Fruit fly (Drosophila melanogaster): ENCODE data around the gene Coq8.

Gene Coq8

dm6 chrX:12929817-12930216, 28.9 kb upstream of the Coq8 start (continued):
- TF ChIP-seq pum (GFP tag; optimal IDR thresholded peaks at IDR 0.05) (no peak), CG12219 (GFP tag; optimal IDR thresholded peaks at IDR 0.05) (no peak), pho (GFP tag; optimal IDR thresholded peaks at IDR 0.05) (no peak), CG1233 (GFP tag; optimal IDR thresholded peaks at IDR 0.05) (no peak), CG31224 (GFP tag; IDR thresholded peaks at IDR 0.05) (no peak), tll (GFP tag; optimal IDR thresholded peaks at IDR 0.05) (no peak), Antp (GFP tag; optimal IDR thresholded peaks at IDR 0.05) (no peak), chif (GFP tag; optimal IDR thresholded peaks at IDR 0.05) (no peak), trem (tag; optimal IDR thresholded peaks at IDR 0.05) (no peak), CG32532 (GFP tag; IDR thresholded peaks at IDR 0.05) (0 out of 2 replicates have a peak, but pooled peaks have one; percentile 8)

dm6 chrX:12927612-12928011, 26.7 kb upstream of the Coq8 start:
- TF ChIP-seq pros (GFP tag; optimal IDR thresholded peaks at IDR 0.05): peak; percentile 82
- no peak for TF ChIP-seq trem (tag; optimal IDR thresholded peaks at IDR 0.05)
- TF ChIP-seq nerfin-1 (tag; optimal IDR thresholded peaks at IDR 0.05): peak; percentile 54
- TF ChIP-seq sob (GFP tag; IDR thresholded peaks at IDR 0.05): no peak
- TF ChIP-seq so (GFP tag; IDR thresholded peaks at IDR 0.05): no peak
- peak; percentile 75 for TF ChIP-seq Ets65A (GFP tag)
- TF ChIP-seq CG12942 (GFP tag; optimal IDR thresholded peaks at IDR 0.05): no peak
- no peak for TF ChIP-seq CG3726 (GFP tag; IDR thresholded peaks at IDR 0.05)
- no peak for TF ChIP-seq jing (GFP tag; optimal IDR thresholded peaks at IDR 0.05)
- TF ChIP-seq D19A (tag; optimal IDR thresholded peaks at IDR 0.05): no peak
- no peak for TF ChIP-seq PHDP (tag; optimal IDR thresholded peaks at IDR 0.05)
- TF ChIP-seq pho (GFP tag; optimal IDR thresholded peaks at IDR 0.05): no peak
- TF ChIP-seq cg (GFP tag; optimal IDR thresholded peaks at IDR 0.05): peak; percentile 13
- TF ChIP-seq CG3407 (GFP tag; optimal IDR thresholded peaks at IDR 0.05): no peak
- no peak for TF ChIP-seq psq (GFP tag; optimal IDR thresholded peaks at IDR 0.05)
- no peak for TF ChIP-seq shn (GFP tag; optimal IDR thresholded peaks at IDR 0.05)
- TF ChIP-seq CG18764 (GFP tag; optimal IDR thresholded peaks at IDR 0.05): no peak

DNA sequence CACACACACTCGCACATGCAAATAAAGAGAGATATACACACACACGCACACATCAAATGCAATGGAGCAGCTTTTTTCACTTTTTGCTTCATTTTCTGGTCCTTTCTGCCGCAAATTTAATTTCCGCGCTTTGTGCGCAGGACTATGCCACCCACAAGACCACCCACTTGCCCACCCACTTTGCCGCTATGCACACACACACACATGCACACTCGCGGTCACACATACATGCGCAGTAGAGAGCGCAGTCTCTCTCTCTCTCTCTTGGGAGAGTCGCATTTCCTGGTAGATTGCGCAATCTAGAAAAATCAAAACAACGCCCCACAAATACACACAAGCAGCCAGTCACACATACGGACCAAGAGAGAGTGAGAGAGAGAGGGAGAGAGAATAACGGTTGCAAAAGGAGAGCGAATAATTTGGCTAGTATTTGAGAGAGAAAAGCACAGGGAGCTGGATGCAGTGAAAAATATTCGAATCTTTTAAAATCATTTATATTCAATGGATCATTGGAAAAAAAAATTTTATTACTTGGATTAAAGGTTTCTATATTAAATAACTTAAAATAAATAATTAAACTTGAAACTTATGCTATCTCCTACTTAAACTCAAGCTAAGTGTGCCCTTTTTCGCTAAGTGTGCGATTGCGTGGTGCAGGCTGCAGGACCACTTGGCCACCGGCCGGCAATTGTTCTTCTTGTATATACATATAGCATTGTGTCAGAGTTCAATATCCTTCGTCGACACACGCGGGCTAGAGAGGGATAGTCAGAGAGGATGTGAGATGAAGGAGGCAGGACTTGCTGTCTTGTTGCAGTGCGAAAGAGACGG, 24.7 kb upstream of the Coq8 start:
- peak; percentile 44 for TF ChIP-seq CG17385 (GFP tag; optimal IDR thresholded peaks at IDR 0.05)
- no peak for TF ChIP-seq CkIIα-i1 (GFP tag; IDR thresholded peaks at IDR 0.05)
- 0 out of 3 replicates have a peak, but pooled peaks have one; percentile 51 for TF ChIP-seq H15 (GFP tag; IDR thresholded peaks at IDR 0.05)
- no peak for TF ChIP-seq sd (tag; optimal IDR thresholded peaks at IDR 0.05)
- TF ChIP-seq Nf-YB (GFP tag; optimal IDR thresholded peaks at IDR 0.05): peak; percentile 35
- no peak for TF ChIP-seq CG1792 (GFP tag; optimal IDR thresholded peaks at IDR 0.05)
- TF ChIP-seq Dp (GFP tag; optimal IDR thresholded peaks at IDR 0.05): no peak
- TF ChIP-seq maf-S (GFP tag; optimal IDR thresholded peaks at IDR 0.05): no peak
- peak; percentile 91 for TF ChIP-seq sens (GFP tag)
- TF ChIP-seq CG12769 (tag; optimal IDR thresholded peaks at IDR 0.05): no peak
- TF ChIP-seq CG11504 (tag; optimal IDR thresholded peaks at IDR 0.05): peak; percentile 81
- TF ChIP-seq Hr78 (GFP tag; optimal IDR thresholded peaks at IDR 0.05): peak in 1 of 2 experiments; percentile 31
- peak; percentile 76 for TF ChIP-seq CG4404 (GFP tag; IDR thresholded peaks at IDR 0.05)
- TF ChIP-seq Chrac-16 (GFP tag; optimal IDR thresholded peaks at IDR 0.05): peak; percentile 27
- peak; percentile 86 for TF ChIP-seq row (GFP tag; IDR thresholded peaks at IDR 0.05)
- TF ChIP-seq CG7357 (GFP tag; IDR thresholded peaks at IDR 0.05): peak; percentile 40; the same call in 1 of the 3 replicates
- peak; percentile 64 for TF ChIP-seq ttk (GFP tag; IDR thresholded peaks at IDR 0.05)
- no peak for TF ChIP-seq gcm2 (GFP tag; optimal IDR thresholded peaks at IDR 0.05)
- TF ChIP-seq CG4360 (GFP tag; IDR thresholded peaks at IDR 0.05): no peak
- TF ChIP-seq CG6654 (GFP tag; optimal IDR thresholded peaks at IDR 0.05): no peak
- peak; percentile 61 for TF ChIP-seq CG1233 (GFP tag; optimal IDR thresholded peaks at IDR 0.05)
- TF ChIP-seq nerfin-2 (GFP tag; IDR thresholded peaks at IDR 0.05; ENCODE audit: partially characterized antibody): no peak
- TF ChIP-seq Xbp1 (GFP tag; optimal IDR thresholded peaks at IDR 0.05): peak; percentile 40
- peak; percentile 35 for TF ChIP-seq CG4820 (GFP tag; optimal IDR thresholded peaks at IDR 0.05)

All from whole organism, embryonic.